Worm (Caenorhabditis elegans) whole organism, L4 larva: ENCODE data around the gene chil-17.
A peak's percentile ranks its signal among the peaks of the same experiment; 100 is the strongest.

Experiments used
- F44E2.7 ChIP-seq: fragments of 200-800 bp; sonication (Bioruptor generic); IDR thresholded peaks from 2 replicates; pipeline ENCODE4 v2.1.2; 2022; ENCODE audit warnings: missing genetic modification characterization, missing compliant biosample characterization
- F49E8.2 ChIP-seq: sonication (generic microtip); optimal IDR thresholded peaks from 2 replicates; lab custom pipeline; 2016; ENCODE audit warnings: missing compliant biosample characterization, mild to moderate bottlenecking, missing genetic modification characterization, borderline replicate concordance
- T20F7.1 ChIP-seq: fragments of 200-800 bp; sonication (Bioruptor generic); optimal IDR thresholded peaks from 2 replicates; lab custom pipeline; 2018; ENCODE audit warnings: mild to moderate bottlenecking, missing genetic modification characterization, missing compliant biosample characterization
- Y105C5A.15 ChIP-seq: fragments of 200-800 bp; sonication (Bioruptor generic); IDR thresholded peaks from 2 replicates; pipeline ENCODE4 v1.3.6; 2022; ENCODE audit warnings: missing genetic modification characterization, missing compliant biosample characterization
- Y5F2A.4 ChIP-seq: fragments of 200-800 bp; sonication (Bioruptor generic); optimal IDR thresholded peaks from 2 replicates; lab custom pipeline; 2018; ENCODE audit warnings: mild to moderate bottlenecking, missing genetic modification characterization, missing compliant biosample characterization
- ceh-28 ChIP-seq: fragments of 150-350 bp; optimal IDR thresholded peaks from 2 replicates; lab custom pipeline; 2014; ENCODE audit warnings: missing biosample characterization, missing genetic modification reagents, missing genetic modification characterization
- ceh-32 ChIP-seq: sonication (generic microtip); optimal IDR thresholded peaks from 2 replicates; lab custom pipeline; 2016; ENCODE audit warnings: mild to moderate bottlenecking, missing genetic modification characterization, missing compliant biosample characterization; ENCODE audit not compliant: poor library complexity
- ceh-44 ChIP-seq: fragments of 200-800 bp; sonication (Bioruptor generic); IDR thresholded peaks from 2 replicates; pipeline ENCODE4 v1.3.6; 2022; ENCODE audit warnings: missing genetic modification reagents, missing genetic modification characterization, missing compliant biosample characterization
- ceh-62 ChIP-seq: sonication (generic microtip); optimal IDR thresholded peaks from 2 replicates; lab custom pipeline; 2017; ENCODE audit warnings: missing biosample characterization, missing genetic modification characterization
- daf-16 ChIP-seq, 3 experiments: sonication (generic microtip); optimal IDR thresholded peaks; 2 replicates each; lab custom pipeline; 2016 to 2017; ENCODE audit warnings: missing genetic modification characterization in 3 of 3, missing genetic modification reagents in 3 of 3, mild to moderate bottlenecking in 2 of 3, missing compliant biosample characterization in 2 of 3, missing biosample characterization in 1 of 3, moderate library complexity in 1 of 3
- daf-8 ChIP-seq: fragments of 200-800 bp; sonication (Bioruptor generic); IDR thresholded peaks from 2 replicates; pipeline ENCODE4 v1.3.6; 2022; ENCODE audit warnings: missing genetic modification characterization, missing compliant biosample characterization
- dmd-6 ChIP-seq: fragments of 200-800 bp; sonication (Bioruptor generic); IDR thresholded peaks from 2 replicates; pipeline ENCODE4 v1.3.6; 2022; ENCODE audit warnings: missing genetic modification reagents, missing genetic modification characterization, missing compliant biosample characterization
- dmd-9 ChIP-seq: fragments of 200-800 bp; sonication (Bioruptor generic); IDR thresholded peaks from 2 replicates; pipeline ENCODE4 v1.3.6; 2022; ENCODE audit warnings: missing genetic modification reagents, missing genetic modification characterization, missing compliant biosample characterization
- duxl-1 ChIP-seq: sonication (generic microtip); optimal IDR thresholded peaks from 2 replicates; lab custom pipeline; 2016; ENCODE audit warnings: mild to moderate bottlenecking, missing genetic modification characterization, moderate library complexity, missing compliant biosample characterization; ENCODE audit not compliant: poor library complexity
- egl-27 ChIP-seq: sonication (generic microtip); optimal IDR thresholded peaks from 3 replicates; lab custom pipeline; 2017; ENCODE audit warnings: missing biosample characterization, missing genetic modification reagents, missing genetic modification characterization
- gei-8 ChIP-seq: fragments of 200-800 bp; sonication (Bioruptor generic); optimal IDR thresholded peaks from 2 replicates; lab custom pipeline; 2018; ENCODE audit warnings: mild to moderate bottlenecking, missing genetic modification characterization, missing compliant biosample characterization
- hif-1 ChIP-seq, 2 experiments: sonication (generic microtip); optimal IDR thresholded peaks; 2 replicates each; lab custom pipeline; 2016 to 2017; ENCODE audit warnings: missing compliant biosample characterization in 2 of 2, missing genetic modification characterization in 2 of 2, missing genetic modification reagents in 2 of 2, missing genotype in 2 of 2, mild to moderate bottlenecking in 1 of 2
- hlh-11 ChIP-seq: fragments of 200-800 bp; sonication (Bioruptor generic); optimal IDR thresholded peaks from 2 replicates; lab custom pipeline; 2018; ENCODE audit warnings: mild to moderate bottlenecking, missing genetic modification characterization, missing compliant biosample characterization
- hlh-30 ChIP-seq: sonication (generic microtip); optimal IDR thresholded peaks from 2 replicates; lab custom pipeline; 2017; ENCODE audit warnings: antibody characterized with exemption, mild to moderate bottlenecking, missing genetic modification characterization, missing compliant biosample characterization; ENCODE audit not compliant: insufficient read depth
- lin-13 ChIP-seq: fragments of 150-350 bp; optimal IDR thresholded peaks from 2 replicates; lab custom pipeline; 2014; ENCODE audit warnings: missing biosample characterization, missing genetic modification reagents, missing genetic modification characterization
- lin-39 ChIP-seq: fragments of 150-350 bp; optimal IDR thresholded peaks from 2 replicates; lab custom pipeline; 2014; ENCODE audit warnings: missing biosample characterization, missing genetic modification reagents, missing genetic modification characterization
- lsy-2 ChIP-seq, 2 experiments: fragments of 150-350 bp in 1 of 2; sonication (generic microtip) in 1 of 2; optimal IDR thresholded peaks; 2 replicates each; lab custom pipeline; 2014 to 2017; ENCODE audit warnings: missing biosample characterization in 2 of 2, missing genetic modification characterization in 2 of 2
- madf-5 ChIP-seq, 2 experiments: fragments of 200-800 bp; sonication (Bioruptor generic); IDR thresholded peaks; 2 replicates each; pipeline ENCODE4 v1.3.6; 2022; ENCODE audit warnings: missing compliant biosample characterization in 2 of 2, missing genetic modification characterization in 2 of 2
- mep-1 ChIP-seq: fragments of 150-350 bp; sonication (generic microtip); optimal IDR thresholded peaks from 3 replicates; lab custom pipeline; 2014; ENCODE audit warnings: missing biosample characterization, missing genetic modification characterization
- mes-2 ChIP-seq: sonication (generic microtip); optimal IDR thresholded peaks from 2 replicates; lab custom pipeline; 2016; ENCODE audit warnings: missing genotype, mild to moderate bottlenecking, missing genetic modification characterization, missing compliant biosample characterization; ENCODE audit not compliant: poor library complexity, severe bottlenecking
- mxl-2 ChIP-seq: fragments of 200-800 bp; sonication (Bioruptor generic); conservative IDR thresholded peaks from 2 replicates; pipeline ENCODE4 v1.3.6; 2022; ENCODE audit warnings: missing genetic modification reagents, missing genetic modification characterization, missing compliant biosample characterization
- nhr-102 ChIP-seq: sonication (generic microtip); optimal IDR thresholded peaks from 2 replicates; lab custom pipeline; 2016; ENCODE audit warnings: mild to moderate bottlenecking, missing genetic modification characterization, moderate library complexity, missing compliant biosample characterization
- nhr-111 ChIP-seq: fragments of 200-800 bp; sonication (Bioruptor generic); optimal IDR thresholded peaks from 2 replicates; lab custom pipeline; 2018; ENCODE audit warnings: mild to moderate bottlenecking, missing genetic modification characterization, missing compliant biosample characterization
- nhr-28 ChIP-seq: fragments of 150-350 bp; optimal IDR thresholded peaks from 2 replicates; lab custom pipeline; 2014; ENCODE audit warnings: missing biosample characterization, missing genetic modification characterization
- nhr-48 ChIP-seq: sonication (generic microtip); optimal IDR thresholded peaks from 2 replicates; lab custom pipeline; 2016; ENCODE audit warnings: mild to moderate bottlenecking, missing genetic modification characterization, missing compliant biosample characterization
- nhr-76 ChIP-seq: fragments of 150-350 bp; optimal IDR thresholded peaks from 2 replicates; lab custom pipeline; 2014; ENCODE audit warnings: missing biosample characterization, missing genetic modification characterization
- pha-4 ChIP-seq, 2 experiments: fragments of 150-350 bp in 1 of 2; fragments of 200-800 bp in 1 of 2; sonication (Bioruptor generic) in 1 of 2; IDR thresholded peaks in 1 of 2; optimal IDR thresholded peaks in 1 of 2; 2 replicates each; pipeline versions ENCODE4 v1.3.6 to Lab custom; 2014 to 2022; ENCODE audit warnings: missing genetic modification characterization in 2 of 2, missing genetic modification reagents in 2 of 2, missing biosample characterization in 1 of 2, missing compliant biosample characterization in 1 of 2
- saeg-2 ChIP-seq: fragments of 200-800 bp; sonication (Bioruptor generic); IDR thresholded peaks from 2 replicates; pipeline ENCODE4 v1.3.6; 2022; ENCODE audit warnings: missing genetic modification reagents, missing genetic modification characterization, missing compliant biosample characterization
- skn-1 ChIP-seq: fragments of 150-350 bp; optimal IDR thresholded peaks from 2 replicates; lab custom pipeline; 2014; ENCODE audit warnings: missing biosample characterization, missing genetic modification characterization
- tra-1 ChIP-seq: fragments of 200-800 bp; sonication (Bioruptor generic); IDR thresholded peaks from 2 replicates; pipeline ENCODE4 v1.3.6; 2022; ENCODE audit warnings: missing genetic modification reagents, missing genetic modification characterization, missing compliant biosample characterization
- unc-130 ChIP-seq: sonication (generic microtip); optimal IDR thresholded peaks from 2 replicates; lab custom pipeline; 2016; ENCODE audit warnings: missing genetic modification reagents, missing genetic modification characterization, missing compliant biosample characterization
- unc-62 ChIP-seq, 3 experiments: fragments of 150-350 bp in 1 of 3; sonication (generic microtip); optimal IDR thresholded peaks in 2 of 3; peaks in 1 of 3; 1 replicate in 1 of 3; 2 replicates in 2 of 3; lab custom pipeline; 2014 to 2017; ENCODE audit warnings: missing biosample characterization in 3 of 3, missing genetic modification characterization in 3 of 3, missing genetic modification reagents in 3 of 3, missing genotype in 1 of 3
- zag-1 ChIP-seq: fragments of 150-350 bp; optimal IDR thresholded peaks from 2 replicates; lab custom pipeline; 2014; ENCODE audit warnings: missing biosample characterization, missing genetic modification characterization
- zip-11 ChIP-seq: fragments of 200-800 bp; sonication (Bioruptor generic); IDR thresholded peaks from 2 replicates; pipeline ENCODE4 v1.3.6; 2022; ENCODE audit warnings: missing genetic modification characterization, missing compliant biosample characterization
- ztf-11 ChIP-seq: fragments of 150-350 bp; optimal IDR thresholded peaks from 2 replicates; lab custom pipeline; 2014; ENCODE audit warnings: missing biosample characterization, missing genetic modification characterization
- ztf-7 ChIP-seq: fragments of 150-350 bp; optimal IDR thresholded peaks from 2 replicates; lab custom pipeline; 2014; ENCODE audit warnings: missing biosample characterization, missing genetic modification characterization

Gene chil-17

ce11 chrII:9427644-9428043 is 12.3 kb downstream of the chil-17 start, which contains the start of gene M176.5:
Gene M176.5 (minus strand): TSS chrII:9427744.
- TF ChIP-seq unc-62 (GFP tag; optimal IDR thresholded peaks at IDR 0.05 in 1 of 2; lab: Kevin White, UChicago) (peak in 1 of 2 experiments; percentile 44), unc-62 (tag; optimal IDR thresholded peaks at IDR 0.05; lab: Kevin White, UChicago) (no peak), mep-1 (tag; lab: Kevin White, UChicago) (no peak), pha-4 (GFP tag; IDR thresholded peaks at IDR 0.05; lab: Robert Waterston, UW) (no peak), pha-4 (tag; optimal IDR thresholded peaks at IDR 0.05; lab: Kevin White, UChicago) (peak; percentile 42)

ce11 chrII:9426076-9426475 is 13.9 kb downstream of the chil-17 start, which contains the start of gene M176.10:
Gene M176.10 (minus strand): TSS chrII:9426176.
- TF ChIP-seq lin-39 (tag; lab: Kevin White, UChicago), result no peak
- TF ChIP-seq dmd-9 (GFP tag; lab: Robert Waterston, UW), result no peak
- TF ChIP-seq F44E2.7 (GFP tag; lab: Robert Waterston, UW), result no peak
- no peak for TF ChIP-seq tra-1 (GFP tag; lab: Robert Waterston, UW)
- TF ChIP-seq T20F7.1 (GFP tag; lab: Kevin White, UChicago), result no peak
- no peak for TF ChIP-seq daf-16 (GFP tag; optimal IDR thresholded peaks at IDR 0.05; lab: Kevin White, UChicago)
- TF ChIP-seq daf-16 (tag; optimal IDR thresholded peaks at IDR 0.05; lab: Kevin White, UChicago), result no peak
- no peak for TF ChIP-seq nhr-111 (GFP tag; lab: Kevin White, UChicago)
- no peak for TF ChIP-seq egl-27 (tag; lab: Kevin White, UChicago)
- TF ChIP-seq duxl-1 (tag; lab: Kevin White, UChicago), result no peak
- no peak for TF ChIP-seq ceh-28
- TF ChIP-seq mxl-2 (GFP tag; lab: Robert Waterston, UW), result no peak
- no peak for TF ChIP-seq mes-2 (tag; lab: Kevin White, UChicago)
- no peak for TF ChIP-seq mep-1 (tag; lab: Kevin White, UChicago)
- TF ChIP-seq daf-8 (GFP tag; lab: Robert Waterston, UW), result no peak
- TF ChIP-seq dmd-6 (GFP tag; lab: Robert Waterston, UW), result no peak
- no peak for TF ChIP-seq lin-13 (GFP tag; lab: Kevin White, UChicago)
- TF ChIP-seq ceh-44 (GFP tag; lab: Robert Waterston, UW), result no peak
- no peak for TF ChIP-seq gei-8 (GFP tag; lab: Kevin White, UChicago)
- no peak for TF ChIP-seq hif-1 (tag; optimal IDR thresholded peaks at IDR 0.05; lab: Kevin White, UChicago)
- TF ChIP-seq, all 104 proteins: peak for 0

ce11 chrII:9421969-9422368 is 18.0 kb downstream of the chil-17 start, which contains the start of gene M176.11:
Gene M176.11 (plus strand): TSS chrII:9422269.
- TF ChIP-seq Y5F2A.4 (GFP tag; lab: Kevin White, UChicago) (no peak), hlh-11 (no peak), Y105C5A.15 (no peak), nhr-102 (tag; lab: Kevin White, UChicago) (no peak), lsy-2 (tag; optimal IDR thresholded peaks at IDR 0.05; lab: Kevin White, UChicago) (no peak), nhr-76 (tag; lab: Kevin White, UChicago) (no peak), nhr-28 (no peak), unc-130 (GFP tag; lab: Kevin White, UChicago) (no peak), F49E8.2 (no peak), ceh-62 (tag; lab: Kevin White, UChicago) (no peak), lin-13 (GFP tag; lab: Kevin White, UChicago) (no peak)

ce11 chrII:9418843-9419532 is 21.0 kb downstream of the chil-17 start:
- TF ChIP-seq unc-62 (GFP tag; optimal IDR thresholded peaks at IDR 0.05 in 1 of 2; lab: Kevin White, UChicago) (peak in 1 of 2 experiments; percentile 91), unc-62 (tag; optimal IDR thresholded peaks at IDR 0.05; lab: Kevin White, UChicago) (no peak), daf-16 (GFP tag; optimal IDR thresholded peaks at IDR 0.05; lab: Kevin White, UChicago) (no peak), daf-16 (tag; optimal IDR thresholded peaks at IDR 0.05; lab: Kevin White, UChicago) (peak; percentile 10), nhr-28 (peak; percentile 37), saeg-2 (GFP tag; lab: Robert Waterston, UW) (no peak), ztf-7 (no peak), ceh-32 (no peak), hlh-11 (peak; percentile 3), dmd-6 (GFP tag; lab: Robert Waterston, UW) (peak; percentile 58), zip-11 (GFP tag; lab: Robert Waterston, UW) (no peak), hlh-30 (tag; lab: Kevin White, UChicago) (peak; percentile 24), zag-1 (tag; lab: Kevin White, UChicago) (no peak), ztf-11 (no peak), nhr-48 (tag; lab: Kevin White, UChicago) (no peak), Y5F2A.4 (GFP tag; lab: Kevin White, UChicago) (no peak), skn-1 (tag; lab: Kevin White, UChicago) (no peak), madf-5 (GFP tag; IDR thresholded peaks at IDR 0.05; lab: Robert Waterston, UW) (no peak)
